Fruit fly (Drosophila melanogaster): ENCODE data around the gene CG34140.

CG34140 gene

dm6 chr3L:160446-161094, 23.7 kb downstream of the CG34140 start (continued):
- TF ChIP-seq jigr1 (GFP tag; IDR thresholded peaks at IDR 0.05) (no peak), amos (GFP tag; IDR thresholded peaks at IDR 0.05; ENCODE audit: partially characterized antibody) (peak; percentile 43; the same call in 1 of the 2 replicates), crp (GFP tag; optimal IDR thresholded peaks at IDR 0.05) (no peak), BtbVII (GFP tag; optimal IDR thresholded peaks at IDR 0.05) (no peak), Nf-YA (GFP tag; IDR thresholded peaks at IDR 0.05) (no peak), ham (GFP tag; IDR thresholded peaks at IDR 0.05) (no peak), crol (GFP tag; IDR thresholded peaks at IDR 0.05) (no peak), CG9932 (GFP tag; IDR thresholded peaks at IDR 0.05) (no peak), nmo (GFP tag; optimal IDR thresholded peaks at IDR 0.05) (no peak), Aef1 (GFP tag; IDR thresholded peaks at IDR 0.05) (no peak), CG12299 (tag; optimal IDR thresholded peaks at IDR 0.05) (peak; percentile 35), Drgx (GFP tag; IDR thresholded peaks at IDR 0.05) (no peak), CG10565 (GFP tag; optimal IDR thresholded peaks at IDR 0.05) (no peak), Fer3 (tag; optimal IDR thresholded peaks at IDR 0.05) (peak; percentile 12), CG13624 (GFP tag; optimal IDR thresholded peaks at IDR 0.05) (no peak), Hmx (GFP tag; optimal IDR thresholded peaks at IDR 0.05) (no peak), chif (GFP tag; optimal IDR thresholded peaks at IDR 0.05) (no peak), lov (optimal IDR thresholded peaks at IDR 0.05) (no peak), lov (GFP tag; IDR thresholded peaks at IDR 0.05) (no peak), lbe (GFP tag; optimal IDR thresholded peaks at IDR 0.05) (no peak), CG1792 (GFP tag; optimal IDR thresholded peaks at IDR 0.05) (no peak), Eip74EF (GFP tag; optimal IDR thresholded peaks at IDR 0.05) (peak in 1 of 2 experiments; percentile 41), CG3281 (GFP tag; optimal IDR thresholded peaks at IDR 0.05) (peak; percentile 46), Mes4 (GFP tag; optimal IDR thresholded peaks at IDR 0.05) (no peak), CG18011 (GFP tag; optimal IDR thresholded peaks at IDR 0.05) (no peak), Side (GFP tag; optimal IDR thresholded peaks at IDR 0.05) (no peak), pita (GFP tag; optimal IDR thresholded peaks at IDR 0.05) (no peak), Sox100B (GFP tag; optimal IDR thresholded peaks at IDR 0.05) (no peak), CG15073 (GFP tag; optimal IDR thresholded peaks at IDR 0.05) (no peak), fd3F (GFP tag; optimal IDR thresholded peaks at IDR 0.05) (no peak), CG1832 (GFP tag; optimal IDR thresholded peaks at IDR 0.05) (no peak), CG14710 (tag; optimal IDR thresholded peaks at IDR 0.05) (no peak), CG14441 (GFP tag; IDR thresholded peaks at IDR 0.05) (no peak), Awh (GFP tag; IDR thresholded peaks at IDR 0.05) (no peak), ap (GFP tag; IDR thresholded peaks at IDR 0.05) (no peak), CG4424 (GFP tag; optimal IDR thresholded peaks at IDR 0.05) (no peak), Poxn (GFP tag; IDR thresholded peaks at IDR 0.05) (no peak), hb (GFP tag; IDR thresholded peaks at IDR 0.05; ENCODE audit: partially characterized antibody) (no peak), Ets97D (GFP tag; optimal IDR thresholded peaks at IDR 0.05) (no peak), sd (tag; optimal IDR thresholded peaks at IDR 0.05) (peak; percentile 5), gce (GFP tag; IDR thresholded peaks at IDR 0.05) (no peak), oc (tag; optimal IDR thresholded peaks at IDR 0.05) (peak; percentile 65), unc-4 (GFP tag; IDR thresholded peaks at IDR 0.05; ENCODE audit: partially characterized antibody) (0 out of 2 replicates have a peak, but pooled peaks have one; percentile 28), CG9727 (GFP tag; optimal IDR thresholded peaks at IDR 0.05) (no peak), YL-1 (GFP tag; optimal IDR thresholded peaks at IDR 0.05) (no peak), B-H1 (GFP tag; IDR thresholded peaks at IDR 0.05) (no peak), pan (optimal IDR thresholded peaks at IDR 0.05) (no peak), pan (GFP tag; optimal IDR thresholded peaks at IDR 0.05 in 1 of 2, IDR thresholded peaks at IDR 0.05 in 1 of 2) (peak in 1 of 2 experiments; percentile 62), Taf1 (GFP tag; IDR thresholded peaks at IDR 0.05) (no peak), CG8944 (GFP tag; optimal IDR thresholded peaks at IDR 0.05) (no peak), Mrtf (GFP tag; IDR thresholded peaks at IDR 0.05) (no peak)

All from whole organism, embryonic.